Fruit fly (Drosophila melanogaster): ENCODE measurements around the gene Smg6.

DNA sequence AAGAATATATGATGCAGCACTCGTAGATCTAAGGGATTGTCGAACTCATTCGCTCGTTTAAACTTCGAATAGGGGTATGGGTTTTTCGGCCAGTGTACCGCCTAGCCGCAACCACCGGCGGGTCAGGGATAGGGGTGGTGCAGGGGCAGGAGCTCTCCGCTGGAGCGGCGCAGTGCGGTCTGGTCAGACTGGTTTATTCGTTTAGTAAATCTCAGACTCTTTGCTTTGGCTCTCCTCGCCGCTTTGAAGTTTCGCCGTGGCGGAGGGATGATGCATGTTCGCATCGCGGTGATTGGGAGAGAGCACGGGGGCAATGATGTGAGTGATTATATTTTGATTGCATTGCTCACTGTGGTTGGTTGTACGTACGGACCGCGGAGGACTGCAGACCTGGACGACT lies 49.1 kb upstream of the Smg6 start, which contains the start of gene fd96Ca:
- TF ChIP-seq Myc (optimal IDR thresholded peaks at IDR 0.05) (no peak), psq (optimal IDR thresholded peaks at IDR 0.05) (no peak), h (optimal IDR thresholded peaks at IDR 0.05) (no peak), insv (optimal IDR thresholded peaks at IDR 0.05) (no peak), ttk (optimal IDR thresholded peaks at IDR 0.05) (no peak)
